Fruit fly (Drosophila melanogaster) whole organism, embryonic: ENCODE measurements around the gene CG3078.

Experiments used
- Adf1 ChIP-seq: fragments of 200-800 bp; sonication (Bioruptor generic); IDR thresholded peaks from 2 replicates; pipeline ENCODE4 v1.3.6; 2022; ENCODE audit warnings: missing biosample characterization, missing genetic modification characterization
- CG1024 ChIP-seq: fragments of 200-800 bp; sonication (Bioruptor generic); IDR thresholded peaks from 2 replicates; pipeline ENCODE4 v1.3.6; 2022; ENCODE audit warnings: missing biosample characterization, missing genetic modification characterization
- CG11093 ChIP-seq: fragments of 200-800 bp; sonication (Bioruptor generic); IDR thresholded peaks from 3 replicates; pipeline ENCODE4 v1.3.6; 2022; ENCODE audit warnings: missing biosample characterization, missing genetic modification characterization
- CG12769 ChIP-seq: fragments of 200-800 bp; sonication (Bioruptor generic); optimal IDR thresholded peaks from 2 replicates; lab custom pipeline; 2019; ENCODE audit warnings: missing biosample characterization, mild to moderate bottlenecking, missing genetic modification characterization, moderate library complexity
- CG1529 ChIP-seq: fragments of 200-800 bp; sonication (Bioruptor generic); optimal IDR thresholded peaks from 3 replicates; lab custom pipeline; 2018; ENCODE audit warnings: missing biosample characterization, missing genetic modification characterization
- CG15479 ChIP-seq: fragments of 200-800 bp; sonication (Bioruptor generic); optimal IDR thresholded peaks from 3 replicates; lab custom pipeline; 2019; ENCODE audit warnings: missing biosample characterization, mild to moderate bottlenecking, missing genetic modification characterization, moderate library complexity
- CG1603 ChIP-seq: fragments of 200-800 bp; sonication (Bioruptor generic); optimal IDR thresholded peaks from 2 replicates; lab custom pipeline; 2019; ENCODE audit warnings: missing biosample characterization, mild to moderate bottlenecking, missing genetic modification characterization, moderate library complexity
- CG17186 ChIP-seq: fragments of 200-800 bp; sonication (Bioruptor generic); optimal IDR thresholded peaks from 3 replicates; lab custom pipeline; 2017; ENCODE audit warnings: missing biosample characterization, missing genetic modification reagents, missing genetic modification characterization
- CG18619 ChIP-seq: fragments of 200-800 bp; sonication (Bioruptor generic); optimal IDR thresholded peaks from 3 replicates; lab custom pipeline; 2017; ENCODE audit warnings: missing biosample characterization, mild to moderate bottlenecking, missing genetic modification characterization
- CG30403 ChIP-seq: fragments of 200-800 bp; sonication (Bioruptor generic); optimal IDR thresholded peaks from 3 replicates; lab custom pipeline; 2016; ENCODE audit warnings: missing biosample characterization, missing genetic modification characterization
- CG3065 ChIP-seq: fragments of 200-800 bp; sonication (Bioruptor generic); optimal IDR thresholded peaks from 2 replicates; lab custom pipeline; 2016; ENCODE audit warnings: missing biosample characterization, missing genetic modification characterization
- CG32772 ChIP-seq: fragments of 200-800 bp; sonication (Bioruptor generic); IDR thresholded peaks from 2 replicates; pipeline ENCODE4 v1.3.6; 2022; ENCODE audit warnings: missing biosample characterization, missing genetic modification characterization
- CG4424 ChIP-seq: fragments of 200-800 bp; sonication (Bioruptor generic); optimal IDR thresholded peaks from 3 replicates; lab custom pipeline; 2016; ENCODE audit warnings: missing biosample characterization, missing genetic modification characterization
- CG6272 ChIP-seq: fragments of 200-800 bp; sonication (Bioruptor generic); IDR thresholded peaks from 2 replicates; pipeline ENCODE4 v1.3.6; 2022; ENCODE audit warnings: missing biosample characterization, missing genetic modification characterization
- CG6791 ChIP-seq: fragments of 200-800 bp; sonication (Bioruptor generic); IDR thresholded peaks from 3 replicates; pipeline ENCODE4 v1.3.6; 2022; ENCODE audit warnings: missing biosample characterization, missing genetic modification characterization; ENCODE audit not compliant: partially characterized antibody
- CG7372 ChIP-seq: fragments of 200-800 bp; sonication (Bioruptor generic); IDR thresholded peaks from 2 replicates; pipeline ENCODE4 v1.3.6; 2022; ENCODE audit warnings: missing biosample characterization, missing genetic modification characterization
- CG7556 ChIP-seq: fragments of 200-800 bp; sonication (Bioruptor generic); optimal IDR thresholded peaks from 2 replicates; lab custom pipeline; 2017; ENCODE audit warnings: missing biosample characterization, mild to moderate bottlenecking, missing genetic modification characterization
- CG8290 ChIP-seq, 3 experiments: fragments of 200-800 bp; sonication (Bioruptor generic); optimal IDR thresholded peaks; 2 replicates each; lab custom pipeline; 2016 to 2019; ENCODE audit warnings: missing biosample characterization in 3 of 3, missing genetic modification characterization in 3 of 3, mild to moderate bottlenecking in 2 of 3, moderate library complexity in 1 of 3
- CG8924 ChIP-seq: fragments of 200-800 bp; optimal IDR thresholded peaks from 3 replicates; lab custom pipeline; 2019; ENCODE audit warnings: missing biosample characterization, mild to moderate bottlenecking, missing genetic modification characterization, moderate library complexity
- CG9876 ChIP-seq: fragments of 200-800 bp; sonication (Bioruptor generic); optimal IDR thresholded peaks from 2 replicates; lab custom pipeline; 2016; ENCODE audit warnings: missing biosample characterization, missing genetic modification characterization
- CG9932 ChIP-seq: fragments of 200-800 bp; sonication (Bioruptor generic); IDR thresholded peaks from 2 replicates; pipeline ENCODE4 v1.3.6; 2022; ENCODE audit warnings: missing biosample characterization, missing genetic modification characterization
- CTCF ChIP-seq: fragments of 200-800 bp; sonication (Bioruptor generic); optimal IDR thresholded peaks from 2 replicates; lab custom pipeline; 2017; ENCODE audit warnings: missing biosample characterization, mild to moderate bottlenecking, missing genetic modification characterization, moderate library complexity
- Dbx ChIP-seq: fragments of 200-800 bp; sonication (Bioruptor generic); IDR thresholded peaks from 3 replicates; pipeline ENCODE4 v1.3.6; 2022; ENCODE audit warnings: missing biosample characterization, missing genetic modification characterization
- E2f2 ChIP-seq: fragments of 200-800 bp; sonication (Bioruptor generic); IDR thresholded peaks from 2 replicates; pipeline ENCODE4 v1.3.6; 2022; ENCODE audit warnings: missing biosample characterization, missing genetic modification characterization
- Fer3 ChIP-seq: fragments of 200-800 bp; sonication (Bioruptor generic); optimal IDR thresholded peaks from 2 replicates; lab custom pipeline; 2018; ENCODE audit warnings: missing biosample characterization, mild to moderate bottlenecking, missing genetic modification characterization, moderate library complexity
- H15 ChIP-seq: fragments of 200-800 bp; sonication (Bioruptor generic); IDR thresholded peaks from 3 replicates; pipeline ENCODE4 v1.3.6; 2022; ENCODE audit warnings: missing biosample characterization, missing genetic modification characterization
- Hand ChIP-seq: fragments of 200-800 bp; sonication (Bioruptor generic); optimal IDR thresholded peaks from 2 replicates; lab custom pipeline; 2017; ENCODE audit warnings: mild to moderate bottlenecking, missing biosample characterization, missing genetic modification reagents, missing genetic modification characterization
- Hey ChIP-seq: fragments of 200-800 bp; sonication (Bioruptor generic); optimal IDR thresholded peaks from 3 replicates; lab custom pipeline; 2018; ENCODE audit warnings: missing biosample characterization, mild to moderate bottlenecking, missing genetic modification characterization
- Hmx ChIP-seq: fragments of 200-800 bp; sonication (Bioruptor generic); optimal IDR thresholded peaks from 2 replicates; lab custom pipeline; 2016; ENCODE audit warnings: missing biosample characterization, missing genetic modification characterization
- Hr3 ChIP-seq: fragments of 200-800 bp; sonication (Bioruptor generic); optimal IDR thresholded peaks from 3 replicates; lab custom pipeline; 2016; ENCODE audit warnings: missing biosample characterization, missing genetic modification characterization
- Mrtf ChIP-seq: fragments of 200-800 bp; sonication (Bioruptor generic); IDR thresholded peaks from 3 replicates; pipeline ENCODE4 v1.3.6; 2022; ENCODE audit warnings: missing biosample characterization, missing genetic modification characterization
- Ptx1 ChIP-seq: fragments of 200-800 bp; sonication (Bioruptor generic); IDR thresholded peaks from 2 replicates; pipeline ENCODE4 v1.3.6; 2022; ENCODE audit warnings: missing biosample characterization, missing genetic modification characterization
- YL-1 ChIP-seq: fragments of 200-800 bp; sonication (Bioruptor generic); optimal IDR thresholded peaks from 3 replicates; lab custom pipeline; 2017; ENCODE audit warnings: missing biosample characterization, mild to moderate bottlenecking, missing genetic modification characterization
- bbx ChIP-seq: fragments of 200-800 bp; sonication (Bioruptor generic); IDR thresholded peaks from 2 replicates; pipeline ENCODE4 v1.3.6; 2022; ENCODE audit warnings: missing biosample characterization, missing genetic modification characterization; ENCODE audit not compliant: partially characterized antibody
- bigmax ChIP-seq: fragments of 200-800 bp; sonication (Bioruptor generic); optimal IDR thresholded peaks from 2 replicates; lab custom pipeline; 2018; ENCODE audit warnings: missing biosample characterization, mild to moderate bottlenecking, missing genetic modification characterization
- btn ChIP-seq: fragments of 200-800 bp; sonication (Bioruptor generic); optimal IDR thresholded peaks from 2 replicates; lab custom pipeline; 2016; ENCODE audit warnings: missing biosample characterization, missing genetic modification characterization
- cwo ChIP-seq: fragments of 200-800 bp; sonication (Bioruptor generic); optimal IDR thresholded peaks from 3 replicates; lab custom pipeline; 2017; ENCODE audit warnings: missing biosample characterization, missing genetic modification characterization, mild to moderate bottlenecking, moderate library complexity, missing genetic modification reagents
- dysf ChIP-seq: fragments of 200-800 bp; sonication (Bioruptor generic); IDR thresholded peaks from 3 replicates; pipeline ENCODE4 v1.3.6; 2022; ENCODE audit warnings: missing biosample characterization, missing genetic modification characterization
- fd102C ChIP-seq: fragments of 200-800 bp; sonication (Bioruptor generic); optimal IDR thresholded peaks from 2 replicates; lab custom pipeline; 2018; ENCODE audit warnings: missing biosample characterization, mild to moderate bottlenecking, missing genetic modification characterization, moderate library complexity
- ham ChIP-seq: fragments of 200-800 bp; sonication (Bioruptor generic); IDR thresholded peaks from 2 replicates; pipeline ENCODE4 v1.3.6; 2022; ENCODE audit warnings: missing biosample characterization, missing genetic modification characterization
- ken ChIP-seq: fragments of 200-800 bp; sonication (Bioruptor generic); IDR thresholded peaks from 3 replicates; pipeline ENCODE4 v1.3.6; 2022; ENCODE audit warnings: missing biosample characterization, missing genetic modification characterization
- nom ChIP-seq: fragments of 200-800 bp; sonication (Bioruptor generic); optimal IDR thresholded peaks from 2 replicates; lab custom pipeline; 2017; ENCODE audit warnings: missing biosample characterization, missing genetic modification characterization, mild to moderate bottlenecking, moderate library complexity, missing genetic modification reagents
- repo ChIP-seq: fragments of 200-800 bp; sonication (Bioruptor generic); optimal IDR thresholded peaks from 2 replicates; lab custom pipeline; 2016; ENCODE audit warnings: missing biosample characterization, missing genetic modification characterization
- sens ChIP-seq: fragments of 200-800 bp; sonication (Bioruptor generic); peaks from one replicate; lab custom pipeline; 2016; ENCODE audit warnings: missing biosample characterization, missing genetic modification characterization
- stc ChIP-seq: fragments of 200-800 bp; sonication (Bioruptor generic); IDR thresholded peaks from 2 replicates; pipeline ENCODE4 v1.3.6; 2022; ENCODE audit warnings: missing biosample characterization, missing genetic modification characterization
- trh ChIP-seq: fragments of 200-800 bp; sonication (Bioruptor generic); optimal IDR thresholded peaks from 2 replicates; lab custom pipeline; 2016; ENCODE audit warnings: missing biosample characterization, missing genetic modification characterization
- ttk ChIP-seq: fragments of 200-800 bp; sonication (Bioruptor generic); IDR thresholded peaks from 2 replicates; pipeline ENCODE4 v2.1.2; 2022; ENCODE audit warnings: missing biosample characterization, missing genetic modification characterization
- twi ChIP-seq: fragments of 200-800 bp; optimal IDR thresholded peaks from 2 replicates; lab custom pipeline; 2019; ENCODE audit warnings: missing biosample characterization, mild to moderate bottlenecking, missing genetic modification characterization, moderate library complexity
- vnd ChIP-seq: fragments of 200-800 bp; sonication (Bioruptor generic); IDR thresholded peaks from 3 replicates; pipeline ENCODE4 v1.3.6; 2022; ENCODE audit warnings: missing biosample characterization, missing genetic modification characterization; ENCODE audit not compliant: partially characterized antibody
- vvl ChIP-seq: fragments of 200-800 bp; sonication (Bioruptor generic); IDR thresholded peaks from 2 replicates; pipeline ENCODE4 v1.3.6; 2022; ENCODE audit warnings: missing biosample characterization, missing genetic modification characterization
- zen2 ChIP-seq: fragments of 200-800 bp; sonication (Bioruptor generic); IDR thresholded peaks from 3 replicates; pipeline ENCODE4 v1.3.6; 2022; ENCODE audit warnings: missing biosample characterization, missing genetic modification characterization; ENCODE audit not compliant: partially characterized antibody

The CG3078 gene

DNA sequence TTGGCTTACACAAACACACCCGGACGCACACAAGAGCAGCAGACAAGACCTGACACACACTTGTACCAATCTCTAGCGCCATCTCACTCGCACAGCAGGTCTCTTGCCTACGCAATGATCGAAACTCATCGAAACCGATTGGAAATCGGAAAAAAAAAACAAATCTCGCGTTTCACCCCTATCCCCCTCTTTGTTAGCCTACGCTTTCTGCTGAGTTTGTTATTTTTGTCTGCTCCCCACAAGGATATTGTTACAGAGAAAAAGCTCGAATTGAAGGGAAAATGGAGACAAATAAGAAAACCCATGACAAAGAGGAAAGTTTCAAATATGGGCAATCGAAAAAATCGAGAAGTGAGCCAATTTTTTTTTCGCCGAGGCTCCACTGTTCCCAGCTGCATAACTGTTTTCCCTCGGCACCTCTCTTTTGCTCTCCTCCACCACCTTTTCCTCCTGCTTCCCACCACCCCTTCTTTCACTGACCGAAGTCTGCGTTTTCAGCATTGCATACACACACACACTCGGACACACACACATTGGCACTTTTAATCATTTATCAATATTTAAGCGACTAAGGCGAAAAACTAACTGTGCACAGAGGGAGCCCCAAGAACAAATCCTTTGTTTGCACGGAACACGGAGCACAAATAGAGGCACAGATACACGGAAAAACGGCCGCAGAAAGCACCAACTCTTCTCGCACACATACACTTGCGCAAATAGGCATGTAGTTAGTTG is 10.3 kb upstream of the CG3078 start:
- TF ChIP-seq CG6791 (GFP tag; lab: Robert Waterston, UW) (0 out of 3 replicates have a peak, but pooled peaks have one; percentile 23), vnd (GFP tag; lab: Robert Waterston, UW) (no peak), twi (tag; lab: Kevin White, UChicago) (no peak), bbx (0 out of 2 replicates have a peak, but pooled peaks have one; percentile 16), Mrtf (no peak), CG9932 (0 out of 2 replicates have a peak, but pooled peaks have one; percentile 9), ham (GFP tag; lab: Robert Waterston, UW) (no peak), CG15479 (GFP tag; lab: Kevin White, UChicago) (no peak), CG9876 (no peak), Hmx (GFP tag; lab: Kevin White, UChicago) (no peak), CG7556 (peak; percentile 18), CG6272 (GFP tag; lab: Robert Waterston, UW) (no peak), Ptx1 (no peak), ken (GFP tag; lab: Robert Waterston, UW) (no peak), CG1603 (tag; lab: Kevin White, UChicago) (no peak), stc (no peak), vvl (GFP tag; lab: Robert Waterston, UW) (no peak), Hand (GFP tag; lab: Kevin White, UChicago) (peak; percentile 11), cwo (GFP tag; lab: Kevin White, UChicago) (no peak), fd102C (no peak), dysf (GFP tag; lab: Robert Waterston, UW) (no peak), CG3065 (GFP tag; lab: Kevin White, UChicago) (no peak), zen2 (no peak), btn (GFP tag; lab: Kevin White, UChicago) (no peak), CG8924 (tag; lab: Kevin White, UChicago) (no peak), CG4424 (GFP tag; lab: Kevin White, UChicago) (no peak), CG17186 (GFP tag; lab: Kevin White, UChicago) (no peak), CG1024 (GFP tag; lab: Robert Waterston, UW) (no peak), H15 (GFP tag; lab: Robert Waterston, UW) (no peak), ttk (no peak), bigmax (no peak), Hey (tag; lab: Kevin White, UChicago) (no peak), Dbx (0 out of 3 replicates have a peak, but pooled peaks have one; percentile 17), CG7372 (GFP tag; lab: Robert Waterston, UW) (no peak), Adf1 (GFP tag; lab: Robert Waterston, UW) (no peak), CG11093 (no peak), Hr3 (GFP tag; lab: Kevin White, UChicago) (no peak), repo (no peak), CG12769 (tag; lab: Kevin White, UChicago) (no peak), trh (GFP tag; lab: Kevin White, UChicago) (no peak), CG8290 (GFP tag; optimal IDR thresholded peaks at IDR 0.05; lab: Kevin White, UChicago) (peak; percentile 12), CG8290 (tag; optimal IDR thresholded peaks at IDR 0.05; lab: Kevin White, UChicago) (peak in 1 of 2 experiments; percentile 42), CG32772 (GFP tag; lab: Robert Waterston, UW) (peak; percentile 50; the same call in 1 of the 2 replicates), CG1529 (GFP tag; lab: Kevin White, UChicago) (peak; percentile 14), YL-1 (peak; percentile 8), E2f2 (GFP tag; lab: Robert Waterston, UW) (no peak), Fer3 (tag; lab: Kevin White, UChicago) (no peak), sens (GFP tag; lab: Kevin White, UChicago) (peak; percentile 51), CTCF (no peak), CG30403 (GFP tag; lab: Kevin White, UChicago) (peak; percentile 3), CG18619 (GFP tag; lab: Kevin White, UChicago) (no peak), nom (GFP tag; lab: Kevin White, UChicago) (peak; percentile 49)
